Worm (Caenorhabditis elegans): ENCODE data around the gene fbxb-111.

ce11 chrII:2777846-2778245 lies 3.0 kb upstream of the fbxb-111 start, which contains the start of gene F08D12.4:
- TF ChIP-seq daf-12 (tag; optimal IDR thresholded peaks at IDR 0.05) (no peak), egl-5 (tag; optimal IDR thresholded peaks at IDR 0.05) (no peak), sea-2 (GFP tag; optimal IDR thresholded peaks at IDR 0.05) (no peak), ceh-9 (tag; optimal IDR thresholded peaks at IDR 0.05) (no peak)

All from whole organism, L3 larva.